Worm (Caenorhabditis elegans) whole organism, young adult: Measurements from ENCODE around the gene C25H3.11.

Experiments
- B0035.1 ChIP-seq: sonication (generic microtip); optimal IDR thresholded peaks from 2 replicates; lab custom pipeline; 2016; ENCODE audit warnings: missing genetic modification characterization, mild to moderate bottlenecking, missing compliant biosample characterization, missing genotype, missing genetic modification reagents
- B0261.1 ChIP-seq: sonication (generic microtip); optimal IDR thresholded peaks from 2 replicates; lab custom pipeline; 2016; ENCODE audit warnings: mild to moderate bottlenecking, missing genetic modification characterization, moderate library complexity, missing compliant biosample characterization
- B0336.3 ChIP-seq: fragments of 200-800 bp; sonication (Bioruptor generic); IDR thresholded peaks from 2 replicates; pipeline ENCODE4 v1.3.6; 2022; ENCODE audit warnings: missing genetic modification characterization, missing compliant biosample characterization
- D2030.7 ChIP-seq: fragments of 200-800 bp; sonication (Bioruptor generic); IDR thresholded peaks from 2 replicates; pipeline ENCODE4 v1.3.6; 2022; ENCODE audit warnings: missing genetic modification reagents, missing genetic modification characterization, missing compliant biosample characterization
- F37B4.10 ChIP-seq: fragments of 200-800 bp; sonication (Bioruptor generic); IDR thresholded peaks from 2 replicates; pipeline ENCODE4 v1.3.6; 2022; ENCODE audit warnings: missing genetic modification characterization, missing compliant biosample characterization
- F52B5.7 ChIP-seq: sonication (generic microtip); optimal IDR thresholded peaks from 2 replicates; lab custom pipeline; 2016; ENCODE audit warnings: mild to moderate bottlenecking, missing genetic modification characterization, missing compliant biosample characterization
- athp-1 ChIP-seq: sonication (generic microtip); optimal IDR thresholded peaks from 2 replicates; lab custom pipeline; 2017; ENCODE audit warnings: mild to moderate bottlenecking, missing genetic modification characterization, missing compliant biosample characterization
- pha-4 ChIP-seq: fragments of 150-350 bp; sonication (generic microtip); optimal IDR thresholded peaks from 2 replicates; lab custom pipeline; 2014; ENCODE audit warnings: missing biosample characterization, missing genetic modification reagents, missing genetic modification characterization
- unc-62 ChIP-seq: fragments of 150-350 bp; optimal IDR thresholded peaks from 2 replicates; lab custom pipeline; 2014; ENCODE audit warnings: missing biosample characterization, missing genetic modification reagents, missing genetic modification characterization
- zim-3 ChIP-seq: sonication (generic microtip); optimal IDR thresholded peaks from 2 replicates; lab custom pipeline; 2017; ENCODE audit warnings: mild to moderate bottlenecking, missing genetic modification characterization, moderate library complexity, missing compliant biosample characterization

DNA sequence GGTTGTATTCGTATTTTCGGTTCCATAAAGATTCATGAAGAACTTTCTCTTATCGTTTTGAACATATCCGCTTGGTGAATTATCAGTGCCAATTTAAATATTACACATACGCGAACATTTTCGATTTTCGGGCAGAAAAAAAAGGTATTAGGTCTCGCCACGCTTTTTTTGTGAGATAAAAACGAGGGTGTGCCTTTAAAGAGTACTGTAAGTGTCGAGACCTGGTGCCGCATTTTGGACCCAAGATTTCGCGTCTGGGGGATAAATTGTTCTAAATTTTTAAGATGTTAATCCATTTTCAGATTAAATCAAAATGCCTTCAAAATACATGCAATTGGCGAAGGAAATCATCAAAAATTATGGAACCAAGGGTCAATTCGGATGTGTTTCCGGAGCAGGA, 5.1 kb upstream of the C25H3.11 start, which contains the start of gene C25H3.3:
- no peak for TF ChIP-seq unc-62 (GFP tag; lab: Kevin White, UChicago)
- no peak for TF ChIP-seq B0336.3 (GFP tag; lab: Robert Waterston, UW)
- no peak for TF ChIP-seq F37B4.10 (GFP tag; lab: Robert Waterston, UW)
- no peak for TF ChIP-seq pha-4
- no peak for TF ChIP-seq zim-3 (tag; lab: Kevin White, UChicago)
- TF ChIP-seq F52B5.7 (tag; lab: Kevin White, UChicago): no peak
- no peak for TF ChIP-seq B0261.1
- no peak for TF ChIP-seq athp-1 (tag; lab: Kevin White, UChicago)
- TF ChIP-seq D2030.7 (GFP tag; lab: Robert Waterston, UW): no peak
- TF ChIP-seq B0035.1: no peak
